Worm (Caenorhabditis elegans) whole organism, L4/young adult: ENCODE results near the gene C35D10.3.

Experiments used
- W03F9.2 ChIP-seq: fragments of 150-350 bp; optimal IDR thresholded peaks from 2 replicates; lab custom pipeline; 2014; ENCODE audit warnings: missing biosample characterization, missing genetic modification characterization
- dao-5 ChIP-seq: sonication (generic microtip); optimal IDR thresholded peaks from 2 replicates; lab custom pipeline; 2016; ENCODE audit warnings: missing genotype, missing genetic modification characterization, moderate library complexity, missing compliant biosample characterization

DNA sequence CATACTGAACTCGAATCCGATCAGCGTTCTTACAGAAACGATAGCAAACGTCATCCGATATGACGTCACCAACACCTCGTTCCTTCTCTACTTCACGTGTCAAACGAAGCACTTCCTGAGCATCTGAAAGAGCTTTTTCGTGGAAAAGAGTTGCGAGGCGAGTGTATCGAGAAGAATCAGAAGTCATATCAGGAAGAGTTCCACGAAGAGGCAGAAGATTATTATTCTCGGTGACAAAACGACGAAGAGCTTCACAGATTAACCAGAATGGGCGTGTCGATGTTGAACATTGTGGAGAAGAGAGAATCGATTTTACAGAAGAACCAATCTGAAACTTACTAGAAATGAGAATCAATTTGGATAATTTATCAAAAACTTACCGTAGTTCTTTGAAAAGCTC lies 50.2 kb downstream of the C35D10.3 start:
- TF ChIP-seq W03F9.2 (no peak), dao-5 (tag; lab: Kevin White, UChicago) (no peak)
